Fruit fly (Drosophila melanogaster) whole organism, pupa: ENCODE measurements around the gene CG43321.

Source experiments
- CG10348 ChIP-seq: fragments of 200-800 bp; sonication (Bioruptor generic); IDR thresholded peaks from 2 replicates; pipeline ENCODE4 v1.3.6; 2022; ENCODE audit warnings: missing biosample characterization, missing genetic modification characterization
- CG8301 ChIP-seq: fragments of 200-800 bp; sonication (Bioruptor generic); optimal IDR thresholded peaks from 2 replicates; lab custom pipeline; 2018; ENCODE audit warnings: missing biosample characterization, mild to moderate bottlenecking, missing genetic modification characterization
- EcR ChIP-seq: fragments of 200-800 bp; sonication (Bioruptor generic); optimal IDR thresholded peaks from 3 replicates; lab custom pipeline; 2019; ENCODE audit warnings: missing biosample characterization, missing genetic modification characterization, mild to moderate bottlenecking, moderate library complexity, missing genetic modification reagents
- Pif1A ChIP-seq: fragments of 200-800 bp; sonication (Bioruptor generic); optimal IDR thresholded peaks from 3 replicates; lab custom pipeline; 2016; ENCODE audit warnings: missing biosample characterization, missing genetic modification characterization
- gl ChIP-seq: fragments of 200-800 bp; sonication (Bioruptor generic); optimal IDR thresholded peaks from 2 replicates; lab custom pipeline; 2018; ENCODE audit warnings: missing biosample characterization, mild to moderate bottlenecking, missing genetic modification characterization
- rn ChIP-seq: fragments of 200-800 bp; sonication (Bioruptor generic); IDR thresholded peaks from 2 replicates; pipeline ENCODE4 v1.3.6; 2022; ENCODE audit warnings: missing biosample characterization, missing genetic modification characterization

DNA sequence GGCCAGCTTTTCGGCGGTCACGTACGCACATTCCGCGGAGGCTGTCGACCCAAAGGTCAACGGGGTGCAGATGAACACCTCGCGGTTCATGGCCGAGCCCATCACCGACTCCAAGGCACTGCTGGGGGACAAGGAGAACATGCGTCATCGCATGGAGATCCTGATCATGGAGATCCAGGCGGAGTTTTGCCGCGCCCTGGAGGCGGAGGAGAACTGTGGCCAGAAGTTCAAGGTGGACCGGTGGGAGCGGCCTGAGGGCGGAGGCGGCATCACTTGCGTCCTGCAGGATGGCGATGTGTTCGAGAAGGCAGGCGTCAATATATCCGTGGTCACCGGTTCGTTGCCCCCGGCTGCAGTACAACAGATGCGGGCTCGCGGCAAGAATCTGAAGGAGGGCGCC, 47.4 kb upstream of the CG43321 start:
- TF ChIP-seq gl (no peak), EcR (GFP tag; lab: Kevin White, UChicago) (no peak), Pif1A (GFP tag; lab: Kevin White, UChicago) (no peak), rn (GFP tag; lab: Robert Waterston, UW) (no peak), CG8301 (tag; lab: Kevin White, UChicago) (no peak), CG10348 (no peak)
